Worm (Caenorhabditis elegans) whole organism, L3 larva: ENCODE measurements around the gene F54F2.14.

Experiments
- R02D3.7 ChIP-seq: fragments of 150-350 bp; optimal IDR thresholded peaks from 2 replicates; lab custom pipeline; 2014; ENCODE audit warnings: missing biosample characterization, missing genetic modification characterization
- ZK546.5 ChIP-seq: sonication (generic microtip); optimal IDR thresholded peaks from 2 replicates; lab custom pipeline; 2017; ENCODE audit warnings: missing biosample characterization, missing genetic modification characterization
- aly-2 ChIP-seq: fragments of 150-350 bp; optimal IDR thresholded peaks from 2 replicates; lab custom pipeline; 2014; ENCODE audit warnings: missing biosample characterization, missing genetic modification characterization
- ama-1 ChIP-seq: fragments of 150-350 bp; optimal IDR thresholded peaks from 2 replicates; lab custom pipeline; 2018
- ceh-16 ChIP-seq: sonication (generic microtip); optimal IDR thresholded peaks from 2 replicates; lab custom pipeline; 2017; ENCODE audit warnings: missing biosample characterization, missing genetic modification characterization
- ceh-28 ChIP-seq: fragments of 150-350 bp; optimal IDR thresholded peaks from 2 replicates; lab custom pipeline; 2014; ENCODE audit warnings: missing biosample characterization, missing genetic modification reagents, missing genetic modification characterization
- ceh-82 ChIP-seq: fragments of 150-350 bp; optimal IDR thresholded peaks from 2 replicates; lab custom pipeline; 2014; ENCODE audit warnings: missing biosample characterization, missing genetic modification characterization
- ceh-9 ChIP-seq: sonication (generic microtip); optimal IDR thresholded peaks from 2 replicates; lab custom pipeline; 2018; ENCODE audit warnings: missing biosample characterization, missing genetic modification characterization
- daf-12 ChIP-seq: fragments of 150-350 bp; optimal IDR thresholded peaks from 2 replicates; lab custom pipeline; 2014; ENCODE audit warnings: missing biosample characterization, missing genetic modification reagents, missing genetic modification characterization
- egl-5 ChIP-seq: fragments of 150-350 bp; optimal IDR thresholded peaks from 2 replicates; lab custom pipeline; 2017; ENCODE audit warnings: missing biosample characterization, missing genetic modification reagents, missing genetic modification characterization, inconsistent platforms
- elt-2 ChIP-seq: sonication (generic microtip); optimal IDR thresholded peaks from 2 replicates; lab custom pipeline; 2016; ENCODE audit warnings: missing genetic modification reagents, mild to moderate bottlenecking, missing genetic modification characterization, missing compliant biosample characterization
- elt-3 ChIP-seq, 3 experiments: fragments of 150-350 bp in 1 of 3; sonication (generic microtip) in 2 of 3; optimal IDR thresholded peaks; 2 replicates in 2 of 3; 4 replicates in 1 of 3; lab custom pipeline; 2014 to 2017; ENCODE audit warnings: missing biosample characterization in 3 of 3, missing genetic modification characterization in 3 of 3
- eor-1 ChIP-seq, 2 experiments: fragments of 150-350 bp; optimal IDR thresholded peaks; 2 replicates each; lab custom pipeline; 2014 to 2018; ENCODE audit warnings: missing biosample characterization in 2 of 2, missing genetic modification characterization in 2 of 2
- fkh-10 ChIP-seq: sonication (generic microtip); optimal IDR thresholded peaks from 2 replicates; lab custom pipeline; 2017; ENCODE audit warnings: missing biosample characterization, missing genetic modification reagents, missing genetic modification characterization
- fkh-2 ChIP-seq: fragments of 150-350 bp; optimal IDR thresholded peaks from 2 replicates; lab custom pipeline; 2014; ENCODE audit warnings: missing biosample characterization, missing genetic modification reagents, missing genetic modification characterization
- jun-1 ChIP-seq: fragments of 150-350 bp; optimal IDR thresholded peaks from 2 replicates; lab custom pipeline; 2014; ENCODE audit warnings: missing biosample characterization, missing genetic modification reagents, missing genetic modification characterization
- lin-15B ChIP-seq: fragments of 150-350 bp; optimal IDR thresholded peaks from 2 replicates; lab custom pipeline; 2014; ENCODE audit warnings: missing biosample characterization, missing genetic modification characterization
- lin-39 ChIP-seq: fragments of 150-350 bp; optimal IDR thresholded peaks from 2 replicates; lab custom pipeline; 2018; ENCODE audit warnings: missing biosample characterization, missing genetic modification reagents, missing genetic modification characterization
- lsy-12 ChIP-seq: sonication (generic microtip); optimal IDR thresholded peaks from 2 replicates; lab custom pipeline; 2016; ENCODE audit warnings: mild to moderate bottlenecking, missing genetic modification characterization, missing compliant biosample characterization
- mdl-1 ChIP-seq: fragments of 150-350 bp; optimal IDR thresholded peaks from 2 replicates; lab custom pipeline; 2014; ENCODE audit warnings: missing biosample characterization, missing genetic modification characterization
- mml-1 ChIP-seq: fragments of 150-350 bp; sonication (generic microtip); optimal IDR thresholded peaks from 3 replicates; lab custom pipeline; 2014; ENCODE audit warnings: missing biosample characterization, missing genetic modification characterization
- nhr-11 ChIP-seq: fragments of 150-350 bp; optimal IDR thresholded peaks from 2 replicates; lab custom pipeline; 2014; ENCODE audit warnings: missing biosample characterization, missing genetic modification characterization
- nhr-12 ChIP-seq: fragments of 150-350 bp; optimal IDR thresholded peaks from 2 replicates; lab custom pipeline; 2014; ENCODE audit warnings: missing biosample characterization, missing genetic modification characterization
- nhr-23 ChIP-seq: fragments of 150-350 bp; optimal IDR thresholded peaks from 2 replicates; lab custom pipeline; 2014; ENCODE audit warnings: missing biosample characterization, missing genetic modification reagents, missing genetic modification characterization
- nhr-237 ChIP-seq: fragments of 150-350 bp; optimal IDR thresholded peaks from 2 replicates; lab custom pipeline; 2014; ENCODE audit warnings: missing biosample characterization, missing genetic modification characterization
- nhr-25 ChIP-seq: sonication (generic microtip); optimal IDR thresholded peaks from 2 replicates; lab custom pipeline; 2017; ENCODE audit warnings: missing biosample characterization, missing genetic modification characterization
- nhr-43 ChIP-seq: sonication (generic microtip); optimal IDR thresholded peaks from 2 replicates; lab custom pipeline; 2016; ENCODE audit warnings: mild to moderate bottlenecking, missing genetic modification characterization, missing compliant biosample characterization; ENCODE audit not compliant: poor library complexity, severe bottlenecking
- nhr-67 ChIP-seq: fragments of 150-350 bp; optimal IDR thresholded peaks from 2 replicates; lab custom pipeline; 2014; ENCODE audit warnings: missing biosample characterization, missing genetic modification characterization
- nhr-76 ChIP-seq: fragments of 150-350 bp; sonication (generic microtip); optimal IDR thresholded peaks from 5 replicates; lab custom pipeline; 2014; ENCODE audit warnings: missing biosample characterization, missing genetic modification characterization
- nhr-77 ChIP-seq: fragments of 150-350 bp; optimal IDR thresholded peaks from 2 replicates; lab custom pipeline; 2014; ENCODE audit warnings: missing biosample characterization, missing genetic modification characterization
- pha-4 ChIP-seq: fragments of 150-350 bp; optimal IDR thresholded peaks from 2 replicates; lab custom pipeline; 2014; ENCODE audit warnings: missing biosample characterization, missing genetic modification reagents, missing genetic modification characterization
- pqm-1 ChIP-seq: fragments of 150-350 bp; optimal IDR thresholded peaks from 2 replicates; lab custom pipeline; 2017; ENCODE audit warnings: missing biosample characterization, missing genetic modification characterization, inconsistent platforms
- sea-2 ChIP-seq: fragments of 150-350 bp; sonication (generic microtip); optimal IDR thresholded peaks from 4 replicates; lab custom pipeline; 2014; ENCODE audit warnings: missing biosample characterization, missing genetic modification reagents, missing genetic modification characterization
- skn-1 ChIP-seq: fragments of 150-350 bp; optimal IDR thresholded peaks from 2 replicates; lab custom pipeline; 2014; ENCODE audit warnings: missing biosample characterization, missing genetic modification characterization
- snpc-4 ChIP-seq: fragments of 150-350 bp; optimal IDR thresholded peaks from 2 replicates; lab custom pipeline; 2014; ENCODE audit warnings: missing biosample characterization, missing genetic modification characterization
- tbx-2 ChIP-seq: sonication (generic microtip); optimal IDR thresholded peaks from 2 replicates; lab custom pipeline; 2016; ENCODE audit warnings: mild to moderate bottlenecking, missing genetic modification characterization, missing compliant biosample characterization
- unc-39 ChIP-seq: sonication (generic microtip); optimal IDR thresholded peaks from 4 replicates; lab custom pipeline; 2017; ENCODE audit warnings: missing biosample characterization, missing genetic modification characterization
- zag-1 ChIP-seq: fragments of 150-350 bp; optimal IDR thresholded peaks from 2 replicates; lab custom pipeline; 2014; ENCODE audit warnings: missing biosample characterization, missing genetic modification characterization
- ztf-11 ChIP-seq: fragments of 150-350 bp; optimal IDR thresholded peaks from 2 replicates; lab custom pipeline; 2014; ENCODE audit warnings: missing biosample characterization, missing genetic modification characterization
- ztf-4 ChIP-seq: fragments of 150-350 bp; optimal IDR thresholded peaks from 2 replicates; lab custom pipeline; 2014; ENCODE audit warnings: missing biosample characterization, missing genetic modification characterization

F54F2.14 gene

DNA sequence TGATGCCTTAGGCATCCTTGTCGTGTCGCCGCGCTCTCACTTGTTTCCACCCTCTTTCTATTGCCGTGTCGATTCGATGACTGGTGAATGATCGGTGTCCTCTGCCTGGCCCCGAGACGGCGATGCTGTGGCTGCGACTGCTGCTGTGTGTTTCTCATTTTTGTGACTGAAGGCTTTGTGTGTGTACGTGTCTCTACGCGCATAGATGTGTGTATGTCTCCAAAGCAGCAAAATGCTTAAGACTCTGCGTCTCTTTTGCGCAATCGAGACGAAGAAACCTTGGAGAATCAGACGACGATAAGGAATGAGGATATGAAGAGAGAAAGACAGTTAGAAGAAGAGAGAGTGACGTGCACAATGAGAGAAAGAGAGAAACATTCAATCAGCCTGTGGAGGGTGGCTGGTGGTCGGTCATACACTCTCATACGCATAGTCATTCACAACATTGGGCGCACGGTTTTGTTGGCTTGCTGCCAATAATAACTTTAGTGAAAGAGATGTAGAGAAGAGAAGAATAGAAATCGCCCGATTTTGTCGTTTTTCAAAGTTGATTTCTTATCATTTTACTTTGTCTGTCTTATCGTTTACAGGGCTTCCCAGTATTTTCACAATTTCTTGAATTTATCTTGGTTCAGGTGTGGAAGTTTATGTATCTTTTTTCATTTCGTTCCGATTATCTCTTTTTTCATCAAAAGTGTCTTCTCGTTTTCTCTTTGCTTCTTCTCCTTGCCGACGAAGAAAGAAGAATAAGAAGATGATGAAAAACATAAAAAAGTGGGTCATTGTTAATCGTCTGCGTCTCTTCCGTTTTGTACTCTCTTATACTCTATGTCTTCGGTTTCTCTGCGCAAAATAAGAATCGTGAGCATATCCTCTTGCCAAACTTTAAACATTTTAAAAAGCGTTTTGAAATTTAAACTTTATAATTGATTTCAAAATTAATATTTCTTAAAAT is 10.8 kb downstream of the F54F2.14 start (continued):
- TF ChIP-seq elt-2 (tag; lab: Kevin White, UChicago) (peak; percentile 93), daf-12 (tag; lab: Kevin White, UChicago) (peak; percentile 41), sea-2 (GFP tag; lab: Kevin White, UChicago) (peak; percentile 86), snpc-4 (tag; lab: Kevin White, UChicago) (peak; percentile 88), R02D3.7 (tag; lab: Kevin White, UChicago) (peak; percentile 77), ceh-82 (peak; percentile 75), fkh-10 (peak; percentile 82), nhr-237 (tag; lab: Kevin White, UChicago) (no peak), skn-1 (peak; percentile 89), ztf-11 (tag; lab: Kevin White, UChicago) (no peak), jun-1 (tag; lab: Kevin White, UChicago) (peak; percentile 95), elt-3 (tag; optimal IDR thresholded peaks at IDR 0.05; lab: Kevin White, UChicago) (peak in 1 of 3 experiments; percentile 69), ama-1 (lab: Kevin White, UChicago) (peak; percentile 90)
- TF ChIP-seq, all 47 proteins: peak for 39

DNA sequence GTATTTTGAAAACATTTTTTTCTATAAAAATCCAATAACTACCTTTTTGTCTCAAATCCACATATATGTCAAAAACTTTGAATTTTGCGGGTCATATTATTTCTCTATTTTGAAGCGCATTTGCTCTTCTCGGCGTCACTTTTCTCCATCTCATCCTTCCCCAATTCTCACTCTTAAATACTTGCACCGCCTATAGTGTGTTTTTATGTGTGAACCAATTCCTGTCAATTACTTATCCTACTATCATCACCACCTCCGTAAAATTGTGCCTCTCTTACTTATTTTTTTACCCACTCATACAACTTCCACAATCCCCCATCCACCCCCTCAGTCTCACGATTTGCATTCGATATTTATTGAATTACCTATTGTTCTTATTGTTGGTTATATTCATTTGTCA is 14.5 kb downstream of the F54F2.14 start:
- TF ChIP-seq elt-3 (tag; optimal IDR thresholded peaks at IDR 0.05; lab: Kevin White, UChicago) (no peak), nhr-237 (tag; lab: Kevin White, UChicago) (no peak), nhr-76 (tag; lab: Kevin White, UChicago) (no peak), lin-15B (tag; lab: Kevin White, UChicago) (no peak), daf-12 (tag; lab: Kevin White, UChicago) (no peak), nhr-77 (no peak), ztf-11 (tag; lab: Kevin White, UChicago) (no peak), nhr-25 (tag; lab: Kevin White, UChicago) (no peak)
- TF ChIP-seq, all 47 proteins: peak for 0

DNA sequence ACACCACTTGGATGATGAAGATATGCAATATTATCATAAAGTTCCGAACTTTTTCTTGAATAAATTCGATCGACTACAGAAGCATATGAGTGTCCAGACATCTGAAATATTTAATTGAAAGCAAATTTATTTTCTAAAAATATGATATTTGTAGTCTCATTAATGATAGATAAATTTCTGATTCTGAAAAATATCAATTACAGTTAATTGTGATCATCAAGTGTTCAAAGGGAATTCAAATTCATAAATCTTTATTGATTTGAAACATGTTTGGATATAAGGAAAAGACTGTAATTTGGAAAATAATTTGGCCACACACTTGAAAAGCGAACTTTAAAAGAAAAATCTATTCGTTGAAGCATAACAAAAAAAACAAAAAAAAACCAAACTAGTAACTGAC is 15.9 kb downstream of the F54F2.14 start, which contains the start of gene F54F2.7:
Gene F54F2.7, minus strand, starts transcription at position 101 of the 400 bp plus-strand sequence.
- no peak for TF ChIP-seq ZK546.5 (tag; lab: Kevin White, UChicago)
- TF ChIP-seq nhr-25 (tag; lab: Kevin White, UChicago) = no peak
- TF ChIP-seq ceh-16 = no peak
- TF ChIP-seq sea-2 (GFP tag; lab: Kevin White, UChicago) = no peak
- TF ChIP-seq unc-39 (tag; lab: Kevin White, UChicago) = no peak
- no peak for TF ChIP-seq ceh-28 (tag; lab: Kevin White, UChicago)
- no peak for TF ChIP-seq aly-2 (tag; lab: Kevin White, UChicago)

DNA sequence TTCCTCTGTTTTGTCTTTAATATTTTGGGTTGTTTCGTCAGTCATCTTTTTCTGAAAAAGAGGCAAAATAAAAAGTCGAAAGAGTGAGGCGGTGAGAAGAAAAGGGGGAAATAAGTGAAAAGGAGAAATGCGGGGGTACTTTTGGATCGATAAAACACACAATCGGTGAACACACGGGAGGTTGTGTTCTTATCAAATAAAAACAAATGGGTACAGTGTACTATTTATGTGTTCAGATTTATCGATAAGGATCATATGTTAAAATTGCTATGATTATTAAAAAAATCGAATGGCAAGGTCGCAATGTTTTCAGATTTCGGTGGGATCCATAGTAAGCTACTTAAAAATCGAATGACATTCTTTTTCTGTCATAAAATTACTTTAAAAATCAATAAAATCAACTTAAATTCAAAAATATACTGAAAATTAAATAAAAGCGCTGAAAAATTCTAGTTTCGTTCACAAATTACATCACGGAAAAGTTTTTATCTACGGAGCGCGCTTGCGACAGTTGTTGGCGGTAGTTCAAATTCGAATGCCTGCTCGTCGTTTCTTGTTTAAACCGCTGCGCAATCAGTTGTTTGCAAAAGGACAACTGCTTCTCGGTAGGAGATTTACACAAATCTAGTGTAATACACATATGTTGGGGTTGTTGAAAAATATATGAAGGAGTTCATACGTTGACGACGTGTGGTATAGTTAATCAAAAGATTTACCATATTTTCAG is 18.1 kb downstream of the F54F2.14 start, which contains the start of gene prx-19:
Gene prx-19, minus strand, starts transcription at position 51 of the 727 bp plus-strand sequence.
- TF ChIP-seq nhr-237 (tag; lab: Kevin White, UChicago) = no peak
- no peak for TF ChIP-seq lsy-12 (tag; lab: Kevin White, UChicago)
- TF ChIP-seq ztf-4 (tag; lab: Kevin White, UChicago) = no peak
- peak; percentile 76 for TF ChIP-seq nhr-25 (tag; lab: Kevin White, UChicago)
- no peak for TF ChIP-seq mdl-1 (tag; lab: Kevin White, UChicago)
- TF ChIP-seq sea-2 (GFP tag; lab: Kevin White, UChicago) = no peak
- peak; percentile 63 for TF ChIP-seq pha-4 (tag; lab: Kevin White, UChicago)
- no peak for TF ChIP-seq ceh-16
- TF ChIP-seq lin-15B (tag; lab: Kevin White, UChicago) = peak; percentile 63
- no peak for TF ChIP-seq mml-1 (tag; lab: Kevin White, UChicago)
- TF ChIP-seq nhr-23 = peak; percentile 53
- TF ChIP-seq ZK546.5 (tag; lab: Kevin White, UChicago) = no peak
- peak; percentile 61 for TF ChIP-seq elt-2 (tag; lab: Kevin White, UChicago)
- TF ChIP-seq elt-3 (tag; optimal IDR thresholded peaks at IDR 0.05; lab: Kevin White, UChicago) = no peak
- TF ChIP-seq egl-5 (tag; lab: Kevin White, UChicago) = peak; percentile 32
- no peak for TF ChIP-seq unc-39 (tag; lab: Kevin White, UChicago)
- peak; percentile 0 for TF ChIP-seq nhr-43 (tag; lab: Kevin White, UChicago)
- TF ChIP-seq R02D3.7 (tag; lab: Kevin White, UChicago) = no peak
- TF ChIP-seq ama-1 (lab: Kevin White, UChicago) = no peak
- no peak for TF ChIP-seq pqm-1
- no peak for TF ChIP-seq tbx-2 (tag; lab: Kevin White, UChicago)
- no peak for TF ChIP-seq ztf-11 (tag; lab: Kevin White, UChicago)
- TF ChIP-seq eor-1 (tag; optimal IDR thresholded peaks at IDR 0.05; lab: Kevin White, UChicago) = no peak
- no peak for TF ChIP-seq nhr-76 (tag; lab: Kevin White, UChicago)
- no peak for TF ChIP-seq daf-12 (tag; lab: Kevin White, UChicago)
- TF ChIP-seq snpc-4 (tag; lab: Kevin White, UChicago) = no peak
- no peak for TF ChIP-seq fkh-2 (tag; lab: Kevin White, UChicago)
- no peak for TF ChIP-seq nhr-67
- TF ChIP-seq nhr-12 (tag; lab: Kevin White, UChicago) = no peak
- TF ChIP-seq jun-1 (tag; lab: Kevin White, UChicago) = no peak
- no peak for TF ChIP-seq zag-1 (tag; lab: Kevin White, UChicago)
- TF ChIP-seq nhr-11 (tag; lab: Kevin White, UChicago) = no peak
- no peak for TF ChIP-seq fkh-10
- TF ChIP-seq ceh-9 (tag; lab: Kevin White, UChicago) = no peak
- TF ChIP-seq lin-39 (tag; lab: Kevin White, UChicago) = peak; percentile 56
